2 fruit fly cellular contexts compared by ENCODE assay signal in genomic region chr2L:2202853-2203717, dm6.
A peak's percentile ranks its signal among the peaks of the same experiment; 100 is the strongest.
TF ChIP-seq lines count a peak whose summit lies in the region.

No protein-coding gene starts in this region.

TF ChIP-seq in whole organism, embryonic, 481 proteins besides CTCF, POLR2A, EP300 and RAD21 (continued from another document and continues in another):
- TF ChIP-seq odd (GFP tag; optimal IDR thresholded peaks at IDR 0.05; lab: Kevin White, UChicago) (no peak), HHEX (GFP tag; optimal IDR thresholded peaks at IDR 0.05; lab: Kevin White, UChicago) (no peak), GATAe (GFP tag; conservative IDR thresholded peaks at IDR 0.05; lab: Robert Waterston, UW) (no peak), ttk (GFP tag; IDR thresholded peaks at IDR 0.05; lab: Robert Waterston, UW) (0 out of 2 replicates have a peak, but pooled peaks have one; percentile 35), MESR4 (GFP tag; optimal IDR thresholded peaks at IDR 0.05; lab: Kevin White, UChicago) (no peak), fd3F (GFP tag; optimal IDR thresholded peaks at IDR 0.05; lab: Kevin White, UChicago) (no peak), unpg (GFP tag; optimal IDR thresholded peaks at IDR 0.05; lab: Kevin White, UChicago) (no peak), eve (GFP tag; optimal IDR thresholded peaks at IDR 0.05; lab: Kevin White, UChicago) (no peak), CG8281 (tag; optimal IDR thresholded peaks at IDR 0.05; lab: Kevin White, UChicago) (no peak), Dfd (GFP tag; optimal IDR thresholded peaks at IDR 0.05; lab: Kevin White, UChicago) (no peak), CG15696 (tag; optimal IDR thresholded peaks at IDR 0.05; lab: Kevin White, UChicago) (no peak), kni (GFP tag; optimal IDR thresholded peaks at IDR 0.05; lab: Kevin White, UChicago) (peak; percentile 84), E2f2 (GFP tag; IDR thresholded peaks at IDR 0.05; lab: Robert Waterston, UW) (no peak), Vsx1 (GFP tag; optimal IDR thresholded peaks at IDR 0.05; lab: Kevin White, UChicago) (no peak), Dp (GFP tag; optimal IDR thresholded peaks at IDR 0.05; lab: Kevin White, UChicago) (no peak), CG1602 (GFP tag; optimal IDR thresholded peaks at IDR 0.05; lab: Kevin White, UChicago) (no peak), CG13775 (GFP tag; optimal IDR thresholded peaks at IDR 0.05; lab: Kevin White, UChicago) (no peak), sc (optimal IDR thresholded peaks at IDR 0.05; lab: Kevin White, UChicago) (no peak), sc (GFP tag; optimal IDR thresholded peaks at IDR 0.05; lab: Kevin White, UChicago) (no peak), twi (tag; optimal IDR thresholded peaks at IDR 0.05; lab: Kevin White, UChicago) (no peak), CG1233 (GFP tag; optimal IDR thresholded peaks at IDR 0.05; lab: Kevin White, UChicago) (no peak), CG7839 (tag; optimal IDR thresholded peaks at IDR 0.05; lab: Kevin White, UChicago) (no peak), Atf6 (GFP tag; IDR thresholded peaks at IDR 0.05; lab: Robert Waterston, UW) (0 out of 2 replicates have a peak, but pooled peaks have one; percentile 17), gcm (GFP tag; optimal IDR thresholded peaks at IDR 0.05; lab: Kevin White, UChicago) (no peak), otp (GFP tag; IDR thresholded peaks at IDR 0.05; lab: Robert Waterston, UW) (peak; percentile 38; the same call in 1 of the 3 replicates), dysf (GFP tag; IDR thresholded peaks at IDR 0.05; lab: Robert Waterston, UW) (peak; percentile 13; the same call in 2 of the 3 replicates), nom (GFP tag; optimal IDR thresholded peaks at IDR 0.05; lab: Kevin White, UChicago) (peak; percentile 80), C15 (GFP tag; IDR thresholded peaks at IDR 0.05; lab: Robert Waterston, UW) (no peak), CG13424 (tag; optimal IDR thresholded peaks at IDR 0.05; lab: Kevin White, UChicago) (no peak), kay (GFP tag; optimal IDR thresholded peaks at IDR 0.05; lab: Kevin White, UChicago) (peak; percentile 39), CG17802 (tag; optimal IDR thresholded peaks at IDR 0.05; lab: Kevin White, UChicago) (no peak), Opbp (GFP tag; IDR thresholded peaks at IDR 0.05; lab: Robert Waterston, UW; ENCODE audit: partially characterized antibody) (peak; percentile 64), Lim3 (GFP tag; IDR thresholded peaks at IDR 0.05; lab: Robert Waterston, UW) (no peak), CG4707 (GFP tag; optimal IDR thresholded peaks at IDR 0.05; lab: Kevin White, UChicago) (no peak), pan (optimal IDR thresholded peaks at IDR 0.05; lab: Kevin White, UChicago) (no peak), pan (GFP tag; optimal IDR thresholded peaks at IDR 0.05 in 1 of 2, IDR thresholded peaks at IDR 0.05 in 1 of 2) (peak in 1 of 2 experiments; percentile 21), CG18764 (GFP tag; optimal IDR thresholded peaks at IDR 0.05; lab: Kevin White, UChicago) (no peak), Hr3 (GFP tag; optimal IDR thresholded peaks at IDR 0.05; lab: Kevin White, UChicago) (no peak), Antp (GFP tag; optimal IDR thresholded peaks at IDR 0.05; lab: Kevin White, UChicago) (no peak), bbx (GFP tag; IDR thresholded peaks at IDR 0.05; lab: Robert Waterston, UW; ENCODE audit: partially characterized antibody) (peak; percentile 71), CG3726 (GFP tag; IDR thresholded peaks at IDR 0.05; lab: Robert Waterston, UW) (no peak), CG14860 (GFP tag; IDR thresholded peaks at IDR 0.05; lab: Robert Waterston, UW; ENCODE audit: partially characterized antibody) (no peak), grn (GFP tag; optimal IDR thresholded peaks at IDR 0.05; lab: Kevin White, UChicago) (no peak), CG9932 (GFP tag; IDR thresholded peaks at IDR 0.05; lab: Robert Waterston, UW) (no peak), oc (tag; optimal IDR thresholded peaks at IDR 0.05; lab: Kevin White, UChicago) (no peak), CG2129 (GFP tag; IDR thresholded peaks at IDR 0.05; lab: Robert Waterston, UW; ENCODE audit: partially characterized antibody) (no peak), CG4404 (GFP tag; IDR thresholded peaks at IDR 0.05; lab: Robert Waterston, UW) (no peak), pzg (GFP tag; optimal IDR thresholded peaks at IDR 0.05; lab: Kevin White, UChicago) (no peak), pnt (GFP tag; optimal IDR thresholded peaks at IDR 0.05; lab: Kevin White, UChicago) (no peak), CG7987 (GFP tag; optimal IDR thresholded peaks at IDR 0.05; lab: Kevin White, UChicago) (peak; percentile 36), CG15514 (GFP tag; optimal IDR thresholded peaks at IDR 0.05; lab: Kevin White, UChicago) (peak; percentile 23), CG10267 (tag; optimal IDR thresholded peaks at IDR 0.05; lab: Kevin White, UChicago) (no peak), HmgD (GFP tag; optimal IDR thresholded peaks at IDR 0.05; lab: Kevin White, UChicago) (no peak), TFAM (GFP tag; optimal IDR thresholded peaks at IDR 0.05; lab: Kevin White, UChicago) (no peak), CG14710 (tag; optimal IDR thresholded peaks at IDR 0.05; lab: Kevin White, UChicago) (no peak), dati (GFP tag; IDR thresholded peaks at IDR 0.05; lab: Robert Waterston, UW) (no peak), CG11696 (GFP tag; IDR thresholded peaks at IDR 0.05; lab: Robert Waterston, UW) (0 out of 2 replicates have a peak, but pooled peaks have one; percentile 23), CG10565 (GFP tag; optimal IDR thresholded peaks at IDR 0.05; lab: Kevin White, UChicago) (no peak), tll (GFP tag; optimal IDR thresholded peaks at IDR 0.05; lab: Kevin White, UChicago) (no peak), CG14014 (GFP tag; IDR thresholded peaks at IDR 0.05; lab: Robert Waterston, UW) (no peak; the same call in 1 of the 2 replicates), CG16863 (GFP tag; optimal IDR thresholded peaks at IDR 0.05; lab: Kevin White, UChicago) (no peak), Myb (GFP tag; optimal IDR thresholded peaks at IDR 0.05; lab: Kevin White, UChicago) (no peak), cas (GFP tag; IDR thresholded peaks at IDR 0.05; lab: Robert Waterston, UW) (no peak), CG17186 (GFP tag; optimal IDR thresholded peaks at IDR 0.05; lab: Kevin White, UChicago) (peak; percentile 19), chm (GFP tag; IDR thresholded peaks at IDR 0.05; lab: Robert Waterston, UW) (peak; percentile 68; the same call in 1 of the 2 replicates), CG43689 (GFP tag; IDR thresholded peaks at IDR 0.05; lab: Robert Waterston, UW) (no peak), CG9727 (GFP tag; optimal IDR thresholded peaks at IDR 0.05; lab: Kevin White, UChicago) (no peak)

TF ChIP-seq in whole organism, prepupa, 60 proteins besides CTCF, POLR2A, EP300 and RAD21 (continued from another document):
- TF ChIP-seq CG11762 (GFP tag; optimal IDR thresholded peaks at IDR 0.05; lab: Kevin White, UChicago; ENCODE audit: insufficient read depth), result peak; percentile 40
- peak; percentile 44 for TF ChIP-seq fd85E (GFP tag; optimal IDR thresholded peaks at IDR 0.05; lab: Kevin White, UChicago)
- TF ChIP-seq CG6854 (GFP tag; optimal IDR thresholded peaks at IDR 0.05; lab: Kevin White, UChicago), result peak; percentile 87
- TF ChIP-seq CG3032 (tag; optimal IDR thresholded peaks at IDR 0.05; lab: Kevin White, UChicago), result peak; percentile 45
- no peak for TF ChIP-seq Sox15 (GFP tag; optimal IDR thresholded peaks at IDR 0.05; lab: Kevin White, UChicago)
- TF ChIP-seq CG31627 (GFP tag; optimal IDR thresholded peaks at IDR 0.05; lab: Kevin White, UChicago), result no peak
- no peak for TF ChIP-seq fd59A (GFP tag; optimal IDR thresholded peaks at IDR 0.05; lab: Kevin White, UChicago)
- peak; percentile 54 for TF ChIP-seq CG15336 (GFP tag; IDR thresholded peaks at IDR 0.05; lab: Robert Waterston, UW)
